Worm (Caenorhabditis elegans) whole organism, L4 larva: ENCODE measurements around the gene nep-5.

Source experiments
- F49E8.2 ChIP-seq: sonication (generic microtip); optimal IDR thresholded peaks from 2 replicates; lab custom pipeline; 2016; ENCODE audit warnings: missing compliant biosample characterization, mild to moderate bottlenecking, missing genetic modification characterization, borderline replicate concordance
- aly-2 ChIP-seq: sonication (generic microtip); optimal IDR thresholded peaks from 2 replicates; lab custom pipeline; 2018; ENCODE audit warnings: missing biosample characterization, missing genetic modification characterization
- ama-1 ChIP-seq: fragments of 150-350 bp; optimal IDR thresholded peaks from 2 replicates; lab custom pipeline; 2014; ENCODE audit warnings: inconsistent platforms, mixed read lengths
- fkh-10 ChIP-seq: fragments of 150-350 bp; optimal IDR thresholded peaks from 2 replicates; lab custom pipeline; 2014; ENCODE audit warnings: missing biosample characterization, missing genetic modification reagents, missing genetic modification characterization
- lin-13 ChIP-seq: fragments of 150-350 bp; optimal IDR thresholded peaks from 2 replicates; lab custom pipeline; 2014; ENCODE audit warnings: missing biosample characterization, missing genetic modification reagents, missing genetic modification characterization
- nhr-42 ChIP-seq: fragments of 200-800 bp; sonication (Bioruptor generic); IDR thresholded peaks from 2 replicates; pipeline ENCODE4 v1.3.6; 2022; ENCODE audit warnings: missing genetic modification characterization, missing compliant biosample characterization
- pha-4 ChIP-seq, 2 experiments: fragments of 150-350 bp in 1 of 2; fragments of 200-800 bp in 1 of 2; sonication (Bioruptor generic) in 1 of 2; IDR thresholded peaks in 1 of 2; optimal IDR thresholded peaks in 1 of 2; 2 replicates each; pipeline versions ENCODE4 v1.3.6 to Lab custom; 2014 to 2022; ENCODE audit warnings: missing genetic modification characterization in 2 of 2, missing genetic modification reagents in 2 of 2, missing biosample characterization in 1 of 2, missing compliant biosample characterization in 1 of 2

DNA sequence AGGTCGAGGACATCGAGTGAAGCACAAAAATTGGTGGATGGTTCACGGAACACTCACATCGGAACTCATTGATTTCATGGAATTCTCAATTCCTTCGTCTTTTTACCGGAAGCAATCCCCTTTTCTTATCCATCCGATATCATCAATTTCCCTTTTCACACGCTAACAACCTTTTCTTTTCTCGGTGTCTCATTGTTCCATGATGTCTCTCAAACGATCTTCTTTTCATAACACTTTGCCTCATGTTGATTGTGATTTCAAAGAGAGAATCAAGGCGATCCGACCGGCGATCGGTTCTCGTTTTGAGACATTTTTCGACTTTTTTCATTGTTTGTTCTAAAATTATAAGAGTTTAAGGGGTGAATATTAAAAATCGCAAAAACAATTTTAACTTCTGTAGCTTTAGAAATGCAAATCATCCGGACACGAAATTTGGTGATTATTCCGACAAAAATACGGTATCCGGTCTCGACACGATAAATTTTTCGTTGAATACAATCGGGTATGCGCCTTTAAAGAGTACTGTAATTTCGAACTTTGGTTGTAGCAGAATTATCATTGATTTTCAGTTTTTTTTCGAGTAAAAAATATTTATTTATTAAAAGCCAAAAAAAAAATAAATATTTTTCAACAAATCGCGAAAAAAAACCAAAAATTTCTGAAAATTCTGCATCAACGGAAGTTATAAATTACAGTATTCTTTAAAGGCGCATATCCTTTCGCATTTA is 29.1 kb upstream of the nep-5 start:
- TF ChIP-seq pha-4 (GFP tag; IDR thresholded peaks at IDR 0.05; lab: Robert Waterston, UW) (no peak), pha-4 (tag; optimal IDR thresholded peaks at IDR 0.05; lab: Kevin White, UChicago) (no peak), lin-13 (GFP tag; lab: Kevin White, UChicago) (no peak), nhr-42 (GFP tag; lab: Robert Waterston, UW) (no peak), aly-2 (tag; lab: Kevin White, UChicago) (no peak), fkh-10 (GFP tag; lab: Kevin White, UChicago) (no peak), F49E8.2 (tag; lab: Kevin White, UChicago) (no peak), ama-1 (no peak)
